Fruit fly (Drosophila melanogaster): ENCODE measurements around the gene Cpr64Ac.

Gene Cpr64Ac

dm6 chr3L:4254301-4254834 lies 41.7 kb upstream of the Cpr64Ac start, which contains the start of the genes ago and CG1265 (continued):
- TF ChIP-seq CG1602 (GFP tag; optimal IDR thresholded peaks at IDR 0.05) (peak; percentile 34), trem (tag; optimal IDR thresholded peaks at IDR 0.05) (peak; percentile 36), slp2 (GFP tag; optimal IDR thresholded peaks at IDR 0.05) (no peak), Sry-β (GFP tag; optimal IDR thresholded peaks at IDR 0.05) (no peak), CG11504 (tag; optimal IDR thresholded peaks at IDR 0.05) (no peak), vvl (GFP tag; IDR thresholded peaks at IDR 0.05) (peak; percentile 34; the same call in 1 of the 2 replicates), CG16815 (GFP tag; optimal IDR thresholded peaks at IDR 0.05) (no peak), H2.0 (GFP tag; IDR thresholded peaks at IDR 0.05) (peak; percentile 27), Hr3 (GFP tag; optimal IDR thresholded peaks at IDR 0.05) (peak; percentile 47), CG2889 (GFP tag; IDR thresholded peaks at IDR 0.05) (peak; percentile 62; the same call in 2 of the 3 replicates), dpn (GFP tag; optimal IDR thresholded peaks at IDR 0.05) (peak in 1 of 2 experiments; percentile 23), MESR4 (GFP tag; optimal IDR thresholded peaks at IDR 0.05) (no peak), CG2712 (tag; optimal IDR thresholded peaks at IDR 0.05) (peak; percentile 69), CG8359 (GFP tag; optimal IDR thresholded peaks at IDR 0.05; ENCODE audit: borderline replicate concordance) (no peak), so (GFP tag; IDR thresholded peaks at IDR 0.05) (no peak), lola (GFP tag; optimal IDR thresholded peaks at IDR 0.05) (peak in 1 of 3 experiments; percentile 52), gt (GFP tag; IDR thresholded peaks at IDR 0.05) (no peak), Usf (GFP tag; optimal IDR thresholded peaks at IDR 0.05) (peak; percentile 37), CG10274 (GFP tag; optimal IDR thresholded peaks at IDR 0.05) (no peak), eve (GFP tag; optimal IDR thresholded peaks at IDR 0.05) (no peak), jumu (GFP tag; optimal IDR thresholded peaks at IDR 0.05) (no peak), odd (GFP tag; optimal IDR thresholded peaks at IDR 0.05) (peak; percentile 45), NC2α (GFP tag; optimal IDR thresholded peaks at IDR 0.05) (no peak), Tbp (GFP tag; optimal IDR thresholded peaks at IDR 0.05) (no peak), CG7745 (tag; optimal IDR thresholded peaks at IDR 0.05) (no peak), CG9609 (GFP tag; optimal IDR thresholded peaks at IDR 0.05) (peak; percentile 10), zfh2 (GFP tag; optimal IDR thresholded peaks at IDR 0.05) (peak; percentile 8), sc (optimal IDR thresholded peaks at IDR 0.05) (no peak), sc (GFP tag; optimal IDR thresholded peaks at IDR 0.05) (no peak), ind (GFP tag; optimal IDR thresholded peaks at IDR 0.05) (peak; percentile 28), pzg (GFP tag; optimal IDR thresholded peaks at IDR 0.05) (peak; percentile 14), CG17612 (GFP tag; IDR thresholded peaks at IDR 0.05) (no peak), fd102C (GFP tag; optimal IDR thresholded peaks at IDR 0.05) (no peak), Mad (GFP tag; optimal IDR thresholded peaks at IDR 0.05) (peak; percentile 10), CG10366 (GFP tag; IDR thresholded peaks at IDR 0.05) (peak; percentile 9; the same call in 1 of the 2 replicates), Oli (tag; optimal IDR thresholded peaks at IDR 0.05) (peak; percentile 31), usp (GFP tag; optimal IDR thresholded peaks at IDR 0.05) (no peak), nau (GFP tag; optimal IDR thresholded peaks at IDR 0.05) (no peak), hb (GFP tag; IDR thresholded peaks at IDR 0.05; ENCODE audit: partially characterized antibody) (no peak), Nf-YB (GFP tag; optimal IDR thresholded peaks at IDR 0.05) (peak; percentile 5), CkIIα-i1 (GFP tag; IDR thresholded peaks at IDR 0.05) (no peak), CG10565 (GFP tag; optimal IDR thresholded peaks at IDR 0.05) (no peak), tio (GFP tag; optimal IDR thresholded peaks at IDR 0.05) (no peak), CG10431 (GFP tag; optimal IDR thresholded peaks at IDR 0.05) (peak; percentile 33), seq (GFP tag; IDR thresholded peaks at IDR 0.05) (no peak), wek (GFP tag; optimal IDR thresholded peaks at IDR 0.05) (no peak), Dip2 (GFP tag; IDR thresholded peaks at IDR 0.05) (no peak), CTCF (GFP tag; optimal IDR thresholded peaks at IDR 0.05) (no peak), Deaf1 (tag; optimal IDR thresholded peaks at IDR 0.05) (no peak), Gug (GFP tag; IDR thresholded peaks at IDR 0.05) (peak; percentile 55; the same call in 2 of the 4 replicates), CG13624 (GFP tag; optimal IDR thresholded peaks at IDR 0.05) (no peak), CG9215 (GFP tag; IDR thresholded peaks at IDR 0.05) (peak; percentile 46)

Data from whole organism, embryonic.